Worm (Caenorhabditis elegans) whole organism, L2 larva: ENCODE measurements around the gene F42G4.7.
"Not testable (repeated sequence)": the region's sequence is repeated elsewhere in the genome, so short reads cannot be mapped to it uniquely, and the experiment has no call there.

Source experiments
- C34F6.9 ChIP-seq: fragments of 150-350 bp; optimal IDR thresholded peaks from 2 replicates; lab custom pipeline; 2014; ENCODE audit warnings: missing biosample characterization, missing genetic modification characterization
- F13H6.1 ChIP-seq: sonication (generic microtip); optimal IDR thresholded peaks from 2 replicates; lab custom pipeline; 2016; ENCODE audit warnings: missing genetic modification characterization, missing compliant biosample characterization
- R02D3.7 ChIP-seq: fragments of 150-350 bp; optimal IDR thresholded peaks from 2 replicates; lab custom pipeline; 2014; ENCODE audit warnings: missing biosample characterization, missing genetic modification characterization
- Y55F3AM.14 ChIP-seq: fragments of 200-800 bp; sonication (Bioruptor generic); optimal IDR thresholded peaks from 2 replicates; lab custom pipeline; 2018; ENCODE audit warnings: mild to moderate bottlenecking, missing genetic modification characterization, missing compliant biosample characterization
- ZK546.5 ChIP-seq: sonication (generic microtip); optimal IDR thresholded peaks from 2 replicates; lab custom pipeline; 2017; ENCODE audit warnings: missing biosample characterization, missing genetic modification characterization
- alr-1 ChIP-seq: fragments of 150-350 bp; optimal IDR thresholded peaks from 2 replicates; lab custom pipeline; 2014; ENCODE audit warnings: missing biosample characterization, missing genetic modification characterization
- ama-1 ChIP-seq: fragments of 150-350 bp; optimal IDR thresholded peaks from 2 replicates; lab custom pipeline; 2018; ENCODE audit warnings: inconsistent platforms
- blmp-1 ChIP-seq: sonication (generic microtip); optimal IDR thresholded peaks from 2 replicates; lab custom pipeline; 2017; ENCODE audit warnings: missing genetic modification characterization, mild to moderate bottlenecking, missing compliant biosample characterization, antibody characterized with exemption, moderate library complexity; ENCODE audit not compliant: insufficient read depth
- ceh-16 ChIP-seq: fragments of 150-350 bp; optimal IDR thresholded peaks from 2 replicates; lab custom pipeline; 2014; ENCODE audit warnings: missing biosample characterization, missing genetic modification characterization
- ceh-82 ChIP-seq: fragments of 150-350 bp; optimal IDR thresholded peaks from 2 replicates; lab custom pipeline; 2014; ENCODE audit warnings: missing biosample characterization, missing genetic modification characterization
- crh-2 ChIP-seq: sonication (generic microtip); optimal IDR thresholded peaks from 2 replicates; lab custom pipeline; 2017; ENCODE audit warnings: missing biosample characterization, missing genetic modification characterization
- egl-27 ChIP-seq: sonication (generic microtip); optimal IDR thresholded peaks from 3 replicates; lab custom pipeline; 2017; ENCODE audit warnings: missing biosample characterization, missing genetic modification reagents, missing genetic modification characterization
- elt-3 ChIP-seq: sonication (generic microtip); optimal IDR thresholded peaks from 2 replicates; lab custom pipeline; 2017; ENCODE audit warnings: missing biosample characterization, missing genetic modification characterization
- fos-1 ChIP-seq: fragments of 150-350 bp; optimal IDR thresholded peaks from 2 replicates; lab custom pipeline; 2014; ENCODE audit warnings: missing biosample characterization, missing genetic modification characterization
- gmeb-1 ChIP-seq: fragments of 150-350 bp; optimal IDR thresholded peaks from 2 replicates; lab custom pipeline; 2014; ENCODE audit warnings: missing biosample characterization, missing genetic modification characterization
- lin-11 ChIP-seq: fragments of 150-350 bp; sonication (generic microtip); optimal IDR thresholded peaks from 2 replicates; lab custom pipeline; 2014; ENCODE audit warnings: missing biosample characterization, missing genetic modification characterization, inconsistent platforms, mixed read lengths
- lin-13 ChIP-seq: fragments of 150-350 bp; optimal IDR thresholded peaks from 2 replicates; lab custom pipeline; 2014; ENCODE audit warnings: missing biosample characterization, missing genetic modification reagents, missing genetic modification characterization
- lin-39 ChIP-seq: fragments of 150-350 bp; optimal IDR thresholded peaks from 2 replicates; lab custom pipeline; 2014; ENCODE audit warnings: missing biosample characterization, missing genetic modification reagents, missing genetic modification characterization
- lsy-2 ChIP-seq, 2 experiments: fragments of 150-350 bp in 1 of 2; sonication (generic microtip) in 1 of 2; optimal IDR thresholded peaks; 2 replicates each; lab custom pipeline; 2014 to 2017; ENCODE audit warnings: missing biosample characterization in 2 of 2, missing genetic modification characterization in 2 of 2
- mab-5 ChIP-seq: fragments of 150-350 bp; optimal IDR thresholded peaks from 2 replicates; lab custom pipeline; 2014; ENCODE audit warnings: missing biosample characterization, missing genetic modification characterization
- mbf-1 ChIP-seq: sonication (generic microtip); optimal IDR thresholded peaks from 2 replicates; lab custom pipeline; 2017; ENCODE audit warnings: missing biosample characterization, missing genetic modification characterization
- mdl-1 ChIP-seq, 2 experiments: fragments of 150-350 bp in 1 of 2; sonication (generic microtip) in 1 of 2; optimal IDR thresholded peaks; 2 replicates each; lab custom pipeline; 2017; ENCODE audit warnings: missing biosample characterization in 2 of 2, missing genetic modification characterization in 2 of 2
- nhr-10 ChIP-seq: sonication (generic microtip); optimal IDR thresholded peaks from 2 replicates; lab custom pipeline; 2017; ENCODE audit warnings: missing biosample characterization, missing genetic modification characterization
- nhr-11 ChIP-seq: fragments of 150-350 bp; optimal IDR thresholded peaks from 2 replicates; lab custom pipeline; 2014; ENCODE audit warnings: missing biosample characterization, missing genetic modification characterization
- nhr-12 ChIP-seq: fragments of 150-350 bp; optimal IDR thresholded peaks from 2 replicates; lab custom pipeline; 2014; ENCODE audit warnings: missing biosample characterization, missing genetic modification characterization
- nhr-129 ChIP-seq: fragments of 150-350 bp; optimal IDR thresholded peaks from 2 replicates; lab custom pipeline; 2014; ENCODE audit warnings: missing biosample characterization, missing genetic modification characterization
- nhr-21 ChIP-seq: fragments of 150-350 bp; optimal IDR thresholded peaks from 2 replicates; lab custom pipeline; 2014; ENCODE audit warnings: missing biosample characterization, missing genetic modification characterization
- nhr-23 ChIP-seq: fragments of 150-350 bp; optimal IDR thresholded peaks from 2 replicates; lab custom pipeline; 2014; ENCODE audit warnings: missing biosample characterization, missing genetic modification reagents, missing genetic modification characterization
- nhr-237 ChIP-seq: fragments of 150-350 bp; optimal IDR thresholded peaks from 2 replicates; lab custom pipeline; 2014; ENCODE audit warnings: missing biosample characterization, missing genetic modification characterization
- nhr-25 ChIP-seq: fragments of 150-350 bp; sonication (generic microtip); optimal IDR thresholded peaks from 3 replicates; lab custom pipeline; 2014; ENCODE audit warnings: missing biosample characterization, missing genetic modification characterization
- nhr-6 ChIP-seq: fragments of 150-350 bp; optimal IDR thresholded peaks from 2 replicates; lab custom pipeline; 2014; ENCODE audit warnings: missing biosample characterization, missing genetic modification characterization
- sem-4 ChIP-seq: fragments of 150-350 bp; optimal IDR thresholded peaks from 2 replicates; lab custom pipeline; 2014; ENCODE audit warnings: missing biosample characterization, missing genetic modification reagents, missing genetic modification characterization
- skn-1 ChIP-seq: sonication (generic microtip); optimal IDR thresholded peaks from 2 replicates; lab custom pipeline; 2017; ENCODE audit warnings: missing biosample characterization, missing genetic modification characterization
- sma-3 ChIP-seq: sonication (generic microtip); optimal IDR thresholded peaks from 2 replicates; lab custom pipeline; 2016; ENCODE audit warnings: missing genetic modification reagents, missing genetic modification characterization, missing compliant biosample characterization
- sma-9 ChIP-seq, 2 experiments: fragments of 150-350 bp in 1 of 2; sonication (generic microtip) in 1 of 2; optimal IDR thresholded peaks; 2 replicates each; lab custom pipeline; 2014 to 2016; ENCODE audit warnings: missing genetic modification characterization in 2 of 2, mild to moderate bottlenecking in 1 of 2, missing biosample characterization in 1 of 2, missing compliant biosample characterization in 1 of 2, missing genetic modification reagents in 1 of 2, moderate library complexity in 1 of 2
- snpc-4 ChIP-seq: fragments of 150-350 bp; optimal IDR thresholded peaks from 2 replicates; lab custom pipeline; 2014; ENCODE audit warnings: missing biosample characterization, missing genetic modification characterization
- unc-39 ChIP-seq: fragments of 150-350 bp; optimal IDR thresholded peaks from 2 replicates; lab custom pipeline; 2014; ENCODE audit warnings: missing biosample characterization, missing genetic modification characterization
- unc-55 ChIP-seq: fragments of 150-350 bp; sonication (generic microtip); optimal IDR thresholded peaks from 3 replicates; lab custom pipeline; 2014; ENCODE audit warnings: missing biosample characterization, missing genetic modification reagents, missing genetic modification characterization
- unc-62 ChIP-seq: fragments of 150-350 bp; optimal IDR thresholded peaks from 2 replicates; lab custom pipeline; 2014; ENCODE audit warnings: missing biosample characterization, missing genetic modification reagents, missing genetic modification characterization
- zag-1 ChIP-seq: fragments of 150-350 bp; optimal IDR thresholded peaks from 2 replicates; lab custom pipeline; 2014; ENCODE audit warnings: missing biosample characterization, missing genetic modification characterization
- ztf-11 ChIP-seq: sonication (generic microtip); optimal IDR thresholded peaks from 2 replicates; lab custom pipeline; 2017; ENCODE audit warnings: missing biosample characterization, missing genetic modification characterization
- ztf-4 ChIP-seq: fragments of 150-350 bp; optimal IDR thresholded peaks from 2 replicates; lab custom pipeline; 2014; ENCODE audit warnings: missing biosample characterization, missing genetic modification characterization

Gene F42G4.7

DNA sequence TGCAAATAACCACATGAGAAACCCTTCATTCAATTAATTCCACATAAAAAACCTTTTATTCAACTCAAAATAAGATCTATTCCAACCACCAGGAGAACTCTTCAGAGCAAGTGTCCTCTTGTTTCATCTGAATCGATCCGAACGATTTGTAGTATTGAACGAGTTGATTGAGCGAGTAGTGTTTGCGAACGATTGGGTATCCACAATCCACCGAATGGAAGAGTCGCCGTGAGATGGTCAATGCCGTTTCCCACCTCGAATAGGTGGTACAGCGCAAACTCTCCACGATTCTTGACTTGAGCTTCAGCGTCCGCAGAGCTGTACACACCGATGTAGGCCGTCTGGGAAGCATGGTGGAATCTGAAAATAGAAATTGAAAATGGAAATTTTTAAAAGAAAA is 35.3 kb upstream of the F42G4.7 start, which contains the start of gene Y81G3A.6:
Y81G3A.6 (minus strand) TSS at position 101 of the 400 bp plus-strand sequence.
- not testable (repeated sequence) for TF ChIP-seq mbf-1, Y55F3AM.14, nhr-11

DNA sequence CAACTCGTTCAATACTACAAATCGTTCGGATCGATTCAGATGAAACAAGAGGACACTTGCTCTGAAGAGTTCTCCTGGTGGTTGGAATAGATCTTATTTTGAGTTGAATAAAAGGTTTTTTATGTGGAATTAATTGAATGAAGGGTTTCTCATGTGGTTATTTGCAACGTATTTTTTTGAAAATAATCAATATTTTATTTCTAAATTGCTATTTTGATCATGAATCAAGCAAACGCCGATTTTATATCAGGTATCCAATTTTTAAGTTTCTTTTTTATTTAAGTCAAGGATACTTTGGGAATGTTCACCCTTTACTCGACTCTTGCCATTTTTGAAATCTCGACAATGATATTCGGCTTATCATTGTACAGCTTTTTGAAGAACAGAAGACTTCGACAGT is 33.5 kb upstream of the F42G4.7 start, which contains the start of gene Y81G3A.2:
Y81G3A.2 (plus strand) TSS at position 301 of the 400 bp plus-strand sequence.
- TF ChIP-seq lin-13 (GFP tag; lab: Kevin White, UChicago); unc-39 (tag; lab: Kevin White, UChicago); sma-9 (GFP tag; optimal IDR thresholded peaks at IDR 0.05; lab: Kevin White, UChicago); sma-9 (tag; optimal IDR thresholded peaks at IDR 0.05; lab: Kevin White, UChicago): not testable (repeated sequence)
- TF ChIP-seq, all 48 proteins: peak for 0; not testable (repeated sequence) for 48

DNA sequence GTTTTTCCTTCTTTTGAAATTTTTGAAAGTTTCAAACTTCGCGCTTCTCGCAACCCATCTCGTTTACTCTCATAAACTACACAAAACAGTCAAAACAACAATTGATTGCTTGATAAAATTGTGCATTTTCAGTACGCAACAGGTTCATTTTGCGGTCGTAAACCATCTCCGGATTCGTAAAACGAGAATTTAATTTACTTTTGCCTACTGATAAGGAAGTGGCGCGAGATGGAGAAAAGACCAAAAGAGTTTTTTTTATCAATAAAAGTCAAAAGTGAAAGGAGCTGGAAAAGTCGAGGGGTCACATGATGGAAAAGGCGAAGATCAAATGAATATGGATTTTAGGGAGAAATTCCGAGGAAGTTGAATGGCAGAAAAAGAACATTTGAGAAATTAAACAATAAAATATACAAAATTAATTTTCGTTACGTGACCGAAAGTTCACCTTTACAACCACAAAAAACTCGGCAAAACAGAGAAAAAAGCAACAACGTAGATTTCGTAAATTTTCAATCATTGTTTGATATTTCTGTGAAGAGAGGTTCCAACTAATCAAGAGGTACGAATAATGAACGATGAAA is 31.8 kb upstream of the F42G4.7 start, which contains the start of gene F42G4.6:
F42G4.6 (plus strand) TSS at position 531 of the 581 bp plus-strand sequence.
- no peak for TF ChIP-seq nhr-23 (tag; lab: Kevin White, UChicago)
- TF ChIP-seq Y55F3AM.14: no peak
- no peak for TF ChIP-seq alr-1 (tag; lab: Kevin White, UChicago)
- TF ChIP-seq fos-1 (tag; lab: Kevin White, UChicago): peak; percentile 74
- peak; percentile 26 for TF ChIP-seq crh-2 (tag; lab: Kevin White, UChicago)
- TF ChIP-seq nhr-12: no peak
- no peak for TF ChIP-seq ama-1 (lab: Kevin White, UChicago)
- TF ChIP-seq zag-1 (tag; lab: Kevin White, UChicago): no peak
- no peak for TF ChIP-seq lsy-2 (tag; optimal IDR thresholded peaks at IDR 0.05; lab: Kevin White, UChicago)
- TF ChIP-seq nhr-10 (tag; lab: Kevin White, UChicago): no peak
- no peak for TF ChIP-seq lin-39
- no peak for TF ChIP-seq ZK546.5 (tag; lab: Kevin White, UChicago)
- TF ChIP-seq lin-13 (GFP tag; lab: Kevin White, UChicago): no peak
- no peak for TF ChIP-seq nhr-21
- peak; percentile 12 for TF ChIP-seq sma-9 (GFP tag; optimal IDR thresholded peaks at IDR 0.05; lab: Kevin White, UChicago)
- TF ChIP-seq sma-9 (tag; optimal IDR thresholded peaks at IDR 0.05; lab: Kevin White, UChicago): no peak
- no peak for TF ChIP-seq ztf-11 (tag; lab: Kevin White, UChicago)
- no peak for TF ChIP-seq unc-55 (GFP tag; lab: Kevin White, UChicago)
- no peak for TF ChIP-seq mab-5
- TF ChIP-seq sem-4 (tag; lab: Kevin White, UChicago): no peak
- no peak for TF ChIP-seq F13H6.1 (tag; lab: Kevin White, UChicago)
- TF ChIP-seq skn-1: no peak
- TF ChIP-seq nhr-25 (tag; lab: Kevin White, UChicago): no peak
- no peak for TF ChIP-seq lin-11
- no peak for TF ChIP-seq nhr-237 (tag; lab: Kevin White, UChicago)
- no peak for TF ChIP-seq mbf-1
- no peak for TF ChIP-seq elt-3 (tag; lab: Kevin White, UChicago)
- no peak for TF ChIP-seq blmp-1 (tag; lab: Kevin White, UChicago)
- TF ChIP-seq snpc-4 (tag; lab: Kevin White, UChicago): no peak
- TF ChIP-seq gmeb-1 (tag; lab: Kevin White, UChicago): peak; percentile 49

ce11 chrII:13077746-13078145 is 30.7 kb upstream of the F42G4.7 start:
- TF ChIP-seq ztf-4 (tag; lab: Kevin White, UChicago) (no peak), nhr-6 (tag; lab: Kevin White, UChicago) (no peak), alr-1 (tag; lab: Kevin White, UChicago) (no peak), ceh-16 (tag; lab: Kevin White, UChicago) (no peak), nhr-129 (tag; lab: Kevin White, UChicago) (no peak), unc-62 (GFP tag; lab: Kevin White, UChicago) (no peak), snpc-4 (tag; lab: Kevin White, UChicago) (no peak), R02D3.7 (no peak), F13H6.1 (tag; lab: Kevin White, UChicago) (peak; percentile 57), ceh-82 (tag; lab: Kevin White, UChicago) (no peak), unc-39 (tag; lab: Kevin White, UChicago) (no peak), lin-11 (no peak), nhr-23 (tag; lab: Kevin White, UChicago) (no peak), Y55F3AM.14 (no peak), sma-9 (GFP tag; optimal IDR thresholded peaks at IDR 0.05; lab: Kevin White, UChicago) (peak; percentile 82), sma-9 (tag; optimal IDR thresholded peaks at IDR 0.05; lab: Kevin White, UChicago) (no peak), mdl-1 (tag; optimal IDR thresholded peaks at IDR 0.05; lab: Kevin White, UChicago) (no peak), egl-27 (tag; lab: Kevin White, UChicago) (no peak), elt-3 (tag; lab: Kevin White, UChicago) (no peak), gmeb-1 (tag; lab: Kevin White, UChicago) (peak; percentile 34), ama-1 (lab: Kevin White, UChicago) (no peak), lin-13 (GFP tag; lab: Kevin White, UChicago) (no peak), fos-1 (tag; lab: Kevin White, UChicago) (peak; percentile 31), skn-1 (no peak), ztf-11 (tag; lab: Kevin White, UChicago) (no peak), crh-2 (tag; lab: Kevin White, UChicago) (peak; percentile 70), mbf-1 (no peak), blmp-1 (tag; lab: Kevin White, UChicago) (no peak), nhr-12 (no peak), unc-55 (GFP tag; lab: Kevin White, UChicago) (no peak), C34F6.9 (no peak), nhr-10 (tag; lab: Kevin White, UChicago) (no peak), zag-1 (tag; lab: Kevin White, UChicago) (no peak), sma-3 (GFP tag; lab: Kevin White, UChicago) (peak; percentile 25)
